Fruit fly (Drosophila melanogaster) whole organism, wandering third instar larva: ENCODE results near the gene CG13029.

Experiments
- CG32264 ChIP-seq: fragments of 200-800 bp; sonication (Bioruptor generic); optimal IDR thresholded peaks from 2 replicates; lab custom pipeline; 2016; ENCODE audit warnings: missing biosample characterization, missing genetic modification characterization
- CG9705 ChIP-seq: fragments of 200-800 bp; sonication (Bioruptor generic); optimal IDR thresholded peaks from 2 replicates; lab custom pipeline; 2018; ENCODE audit warnings: missing biosample characterization, mild to moderate bottlenecking, missing genetic modification characterization
- CrebA ChIP-seq: fragments of 200-800 bp; sonication (Bioruptor generic); optimal IDR thresholded peaks from 2 replicates; lab custom pipeline; 2016; ENCODE audit warnings: missing biosample characterization, mild to moderate bottlenecking, missing genetic modification characterization, borderline replicate concordance
- Dfd ChIP-seq: fragments of >200 bp; optimal IDR thresholded peaks from 2 replicates; lab custom pipeline; 2017; ENCODE audit warnings: missing biosample characterization, missing genetic modification characterization
- Dif ChIP-seq: fragments of 200-275, 200-300 bp; sonication (Bioruptor generic); optimal IDR thresholded peaks from 2 replicates; lab custom pipeline; 2018; ENCODE audit warnings: missing biosample characterization, missing genetic modification characterization; ENCODE audit not compliant: partially characterized antibody
- GATAd ChIP-seq: sonication (Bioruptor generic); optimal IDR thresholded peaks from 2 replicates; lab custom pipeline; 2016; ENCODE audit warnings: missing biosample characterization, missing genetic modification characterization
- HLH106 ChIP-seq: fragments of 200-800 bp; optimal IDR thresholded peaks from 3 replicates; lab custom pipeline; 2019; ENCODE audit warnings: missing biosample characterization, mild to moderate bottlenecking, missing genetic modification characterization, moderate library complexity
- Hr78 ChIP-seq: fragments of >200 bp; optimal IDR thresholded peaks from 2 replicates; lab custom pipeline; 2017; ENCODE audit warnings: missing biosample characterization, missing genetic modification characterization
- Jra ChIP-seq: sonication (Bioruptor generic); optimal IDR thresholded peaks from 2 replicates; lab custom pipeline; 2016; ENCODE audit warnings: missing biosample characterization, missing genetic modification characterization
- Mio ChIP-seq: sonication (Bioruptor generic); optimal IDR thresholded peaks from 2 replicates; lab custom pipeline; 2016; ENCODE audit warnings: missing biosample characterization, missing genetic modification characterization
- Myc ChIP-seq: fragments of >200 bp; optimal IDR thresholded peaks from 2 replicates; lab custom pipeline; 2017
- N ChIP-seq: fragments of >200 bp; optimal IDR thresholded peaks from 2 replicates; lab custom pipeline; 2018; ENCODE audit warnings: missing biosample characterization, missing external identifiers, missing genetic modification characterization
- Rel ChIP-seq, 2 experiments: fragments of 200-800 bp; sonication (Bioruptor generic) in 1 of 2; optimal IDR thresholded peaks; 2 replicates in 1 of 2; 3 replicates in 1 of 2; lab custom pipeline; 2016 to 2019; ENCODE audit warnings: mild to moderate bottlenecking in 2 of 2, missing biosample characterization in 2 of 2, missing genetic modification characterization in 2 of 2, moderate library complexity in 1 of 2
- Sp1 ChIP-seq: fragments of 200-800 bp; sonication (Bioruptor generic); optimal IDR thresholded peaks from 3 replicates; lab custom pipeline; 2019; ENCODE audit warnings: missing biosample characterization, mild to moderate bottlenecking, missing genetic modification characterization, moderate library complexity
- Vsx2 ChIP-seq: fragments of 200-300, 225-300 bp; sonication (Bioruptor generic); optimal IDR thresholded peaks from 2 replicates; lab custom pipeline; 2018; ENCODE audit warnings: missing biosample characterization, missing genetic modification characterization; ENCODE audit not compliant: partially characterized antibody
- brk ChIP-seq: fragments of 200-800 bp; sonication (Bioruptor generic); optimal IDR thresholded peaks from 2 replicates; lab custom pipeline; 2016; ENCODE audit warnings: missing biosample characterization, mild to moderate bottlenecking, missing genetic modification characterization
- dl ChIP-seq, 2 experiments: fragments of 175-275, 200-275 bp in 1 of 2; fragments of 200-275 bp in 1 of 2; sonication (Bioruptor generic); optimal IDR thresholded peaks; lab custom pipeline; 2018; ENCODE audit warnings: mild to moderate bottlenecking in 2 of 2, missing biosample characterization in 2 of 2, missing genetic modification characterization in 2 of 2, moderate library complexity in 2 of 2; ENCODE audit not compliant: partially characterized antibody in 2 of 2, insufficient read depth in 1 of 2
- dmrt93B ChIP-seq: fragments of 200-800 bp; sonication (Bioruptor generic); optimal IDR thresholded peaks from 2 replicates; lab custom pipeline; 2018; ENCODE audit warnings: missing biosample characterization, mild to moderate bottlenecking, missing genetic modification characterization
- ey ChIP-seq: fragments of 200-800 bp; sonication (Bioruptor generic); optimal IDR thresholded peaks from 2 replicates; lab custom pipeline; 2016; ENCODE audit warnings: missing biosample characterization, missing genetic modification characterization
- foxo ChIP-seq, 2 experiments: fragments of 200-800 bp; sonication (Bioruptor generic); optimal IDR thresholded peaks; 2 replicates in 1 of 2; 3 replicates in 1 of 2; lab custom pipeline; 2016 to 2017; ENCODE audit warnings: missing biosample characterization in 2 of 2, missing genetic modification characterization in 2 of 2
- fru ChIP-seq: fragments of 200-800 bp; sonication (Bioruptor generic); optimal IDR thresholded peaks from 3 replicates; lab custom pipeline; 2016; ENCODE audit warnings: missing biosample characterization, mild to moderate bottlenecking, missing genetic modification characterization
- h ChIP-seq: fragments of 200-800 bp; sonication (Bioruptor generic); optimal IDR thresholded peaks from 3 replicates; lab custom pipeline; 2016; ENCODE audit warnings: missing biosample characterization, mild to moderate bottlenecking, missing genetic modification characterization
- jim ChIP-seq: fragments of 175-275, 200-325 bp; sonication (Bioruptor generic); optimal IDR thresholded peaks from 2 replicates; lab custom pipeline; 2016; ENCODE audit warnings: missing biosample characterization, mild to moderate bottlenecking, missing genetic modification characterization
- lola ChIP-seq: fragments of >200 bp; optimal IDR thresholded peaks from 2 replicates; lab custom pipeline; 2017; ENCODE audit warnings: missing biosample characterization, missing genetic modification characterization
- pan ChIP-seq: fragments of >200 bp; optimal IDR thresholded peaks from 2 replicates; lab custom pipeline; 2017
- rgr ChIP-seq: fragments of 200-800 bp; sonication (Bioruptor generic); optimal IDR thresholded peaks from 3 replicates; lab custom pipeline; 2016; ENCODE audit warnings: missing biosample characterization, mild to moderate bottlenecking, missing genetic modification characterization
- sage ChIP-seq: fragments of 200-800 bp; sonication (Bioruptor generic); optimal IDR thresholded peaks from 2 replicates; lab custom pipeline; 2016; ENCODE audit warnings: missing biosample characterization, mild to moderate bottlenecking, missing genetic modification characterization
- tai ChIP-seq: sonication (Bioruptor generic); optimal IDR thresholded peaks from 2 replicates; lab custom pipeline; 2016; ENCODE audit warnings: missing biosample characterization, missing genetic modification characterization
- woc ChIP-seq: sonication (Bioruptor generic); optimal IDR thresholded peaks from 2 replicates; lab custom pipeline; 2016; ENCODE audit warnings: missing biosample characterization, mild to moderate bottlenecking, missing genetic modification characterization

Gene CG13029

DNA sequence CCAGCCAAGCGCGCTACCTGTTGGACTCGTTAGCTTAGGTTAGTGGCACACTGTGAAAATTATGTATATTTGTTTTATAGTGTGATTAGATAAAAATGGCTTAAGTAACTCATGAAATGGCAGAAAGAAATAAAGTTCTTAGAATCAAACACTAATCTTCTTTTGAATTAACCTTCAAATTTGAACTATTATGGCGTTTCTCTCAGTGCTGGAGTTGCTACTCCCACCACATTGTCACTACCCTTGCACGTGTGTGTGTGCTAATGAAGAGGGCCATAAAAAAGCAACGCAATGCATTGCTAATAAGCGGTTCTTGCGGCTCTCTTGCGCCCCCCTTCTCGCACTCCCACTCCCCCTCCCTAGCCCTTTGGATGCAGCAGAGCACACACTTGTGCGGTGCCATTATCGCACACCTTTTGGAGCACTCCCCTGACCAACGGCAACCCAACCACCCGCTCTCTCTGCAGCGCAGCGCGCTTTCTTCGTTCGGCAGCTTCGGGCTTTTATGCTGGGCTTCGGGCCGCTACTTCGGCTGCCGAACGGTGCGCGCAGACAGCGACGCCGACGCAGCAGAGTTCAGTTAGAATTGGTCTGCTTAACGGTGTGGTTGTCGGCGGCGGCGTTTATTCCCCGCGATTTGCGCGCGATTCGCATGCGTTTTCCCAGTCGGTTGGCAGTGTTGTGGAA lies 30.4 kb downstream of the CG13029 start (continued):
- TF ChIP-seq CrebA (GFP tag; lab: Kevin White, UChicago): no peak
- no peak for TF ChIP-seq brk
- TF ChIP-seq Jra (GFP tag; lab: Kevin White, UChicago): no peak

DNA sequence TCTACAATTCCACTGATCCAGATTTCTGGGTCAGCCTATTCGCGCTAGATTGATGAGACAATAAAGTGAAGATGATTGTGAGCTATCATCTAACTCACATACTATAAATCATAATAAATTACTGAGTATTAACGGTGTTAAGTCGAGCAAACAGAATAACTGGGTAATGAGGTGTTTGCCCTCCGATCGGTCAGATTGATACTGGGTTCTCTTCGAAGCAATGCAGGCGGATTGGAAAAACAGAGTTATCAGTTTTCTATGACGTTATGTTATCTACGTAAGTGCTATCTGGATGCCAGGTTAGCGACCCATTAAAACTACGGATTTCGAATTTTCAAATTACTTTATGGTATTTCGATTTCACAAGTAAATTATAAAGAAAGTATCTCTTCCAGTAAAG lies 31.5 kb downstream of the CG13029 start:
- no peak for TF ChIP-seq sage (GFP tag; lab: Kevin White, UChicago)
- TF ChIP-seq Hr78 (GFP tag; lab: Kevin White, UChicago): no peak
- TF ChIP-seq GATAd (GFP tag; lab: Kevin White, UChicago): no peak

DNA sequence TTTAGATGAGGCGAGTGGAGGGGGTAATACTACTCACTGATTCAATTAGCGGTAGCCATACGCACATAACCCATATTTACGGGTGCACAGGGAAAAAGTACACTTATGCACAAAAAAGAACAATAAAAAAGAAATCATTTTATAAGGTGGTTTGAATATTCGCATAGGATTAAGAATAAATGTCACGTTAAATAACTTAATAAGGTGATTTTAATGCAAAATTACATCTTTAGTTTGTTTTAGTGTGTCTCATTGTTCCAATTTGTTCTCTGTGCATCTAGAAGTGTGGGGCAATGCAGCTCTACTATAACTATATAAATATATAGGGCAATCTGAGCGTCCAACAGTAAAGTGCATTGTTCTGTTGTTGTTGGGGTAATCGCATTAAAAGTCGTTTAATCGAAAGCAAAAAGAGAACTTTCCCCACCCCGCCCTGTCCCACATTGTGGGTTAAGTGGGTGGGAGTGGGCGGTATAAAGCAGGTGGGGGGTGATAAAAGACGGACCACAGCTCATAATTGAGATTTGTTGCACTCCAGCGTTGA lies 32.4 kb downstream of the CG13029 start:
- TF ChIP-seq lola (GFP tag; lab: Kevin White, UChicago): no peak
- TF ChIP-seq Jra (GFP tag; lab: Kevin White, UChicago): no peak
- TF ChIP-seq foxo (GFP tag; optimal IDR thresholded peaks at IDR 0.05; lab: Kevin White, UChicago): no peak

DNA sequence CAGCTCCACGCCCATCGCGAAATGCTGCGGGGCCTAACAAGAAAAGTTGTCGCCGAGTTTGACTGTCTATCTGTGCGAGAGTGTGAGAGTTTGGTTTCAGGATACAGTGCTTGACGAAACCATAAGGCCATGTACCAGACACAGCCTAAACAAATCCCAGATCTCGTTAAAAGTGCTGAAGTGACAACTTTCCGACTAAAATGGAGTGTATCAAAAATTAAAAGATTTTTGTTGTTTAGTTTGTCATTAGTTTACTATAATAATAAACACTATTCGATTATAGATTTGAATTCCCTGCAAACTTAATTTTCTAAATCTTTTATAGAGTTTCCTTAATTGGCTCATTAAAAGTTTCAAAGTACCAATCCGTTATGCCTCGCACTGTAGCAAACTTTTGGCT lies 33.2 kb downstream of the CG13029 start:
- TF ChIP-seq CG9705 (GFP tag; lab: Kevin White, UChicago): no peak
- TF ChIP-seq foxo (GFP tag; optimal IDR thresholded peaks at IDR 0.05; lab: Kevin White, UChicago): no peak
- TF ChIP-seq Mio: no peak
- no peak for TF ChIP-seq woc (GFP tag; lab: Kevin White, UChicago)
- no peak for TF ChIP-seq brk
- no peak for TF ChIP-seq Rel (GFP tag; optimal IDR thresholded peaks at IDR 0.05; lab: Kevin White, UChicago)
- no peak for TF ChIP-seq Rel (tag; optimal IDR thresholded peaks at IDR 0.05; lab: Kevin White, UChicago)
- no peak for TF ChIP-seq CrebA (GFP tag; lab: Kevin White, UChicago)
- no peak for TF ChIP-seq jim (GFP tag; lab: Kevin White, UChicago)
- TF ChIP-seq CG32264 (GFP tag; lab: Kevin White, UChicago): no peak
- TF ChIP-seq rgr (GFP tag; lab: Kevin White, UChicago): no peak
- TF ChIP-seq Vsx2 (GFP tag; lab: Kevin White, UChicago): no peak

DNA sequence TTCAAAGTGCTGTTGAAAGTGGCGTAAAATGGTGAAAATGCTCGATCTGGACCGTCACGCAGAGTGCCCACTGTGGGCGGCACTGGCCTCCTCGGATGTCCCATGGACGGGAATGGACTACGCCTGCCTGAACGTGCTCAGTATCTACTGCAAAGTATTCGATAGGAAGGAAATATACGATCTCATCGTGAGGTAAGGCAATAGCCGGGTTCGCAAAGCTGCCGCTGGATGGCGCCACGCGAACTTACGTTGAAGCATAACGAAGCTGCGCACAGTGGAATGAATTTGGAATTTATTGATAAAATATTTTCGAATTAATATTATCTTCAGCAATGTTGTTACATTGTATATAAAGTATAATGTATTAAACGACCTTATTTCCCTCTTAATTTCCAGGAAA lies 36.0 kb downstream of the CG13029 start:
- no peak for TF ChIP-seq Dfd
- TF ChIP-seq h (GFP tag; lab: Kevin White, UChicago): no peak

DNA sequence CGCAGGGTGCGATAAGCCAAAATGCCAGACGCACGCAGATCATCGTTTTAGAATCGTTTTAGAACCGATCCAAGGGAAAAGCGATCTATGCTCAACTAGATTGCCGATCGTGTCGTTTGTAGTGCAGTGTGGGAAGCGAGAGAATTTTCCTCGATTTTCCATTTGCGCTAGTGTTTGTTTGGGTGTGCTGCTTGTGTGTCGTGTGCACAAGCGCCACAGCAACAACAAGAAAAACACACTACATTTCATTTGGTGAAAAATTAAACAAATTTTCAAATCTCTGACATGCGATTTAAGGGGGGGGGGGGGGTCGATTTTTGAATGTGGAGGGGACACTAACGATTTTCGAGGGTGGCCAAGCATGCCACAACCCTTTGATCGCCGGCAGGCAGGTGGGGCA lies 50.0 kb downstream of the CG13029 start:
- TF ChIP-seq pan (lab: Kevin White, UChicago): no peak
- TF ChIP-seq sage (GFP tag; lab: Kevin White, UChicago): no peak
- no peak for TF ChIP-seq HLH106 (tag; lab: Kevin White, UChicago)
- TF ChIP-seq Vsx2 (GFP tag; lab: Kevin White, UChicago): no peak
- TF ChIP-seq Dif (GFP tag; lab: Kevin White, UChicago): no peak
- no peak for TF ChIP-seq ey
- no peak for TF ChIP-seq fru (GFP tag; lab: Kevin White, UChicago)
- TF ChIP-seq jim (GFP tag; lab: Kevin White, UChicago): no peak
- no peak for TF ChIP-seq h (GFP tag; lab: Kevin White, UChicago)
- no peak for TF ChIP-seq dmrt93B
- no peak for TF ChIP-seq Myc (lab: Kevin White, UChicago)
- TF ChIP-seq tai (GFP tag; lab: Kevin White, UChicago): no peak
- TF ChIP-seq foxo (GFP tag; optimal IDR thresholded peaks at IDR 0.05; lab: Kevin White, UChicago): no peak
- no peak for TF ChIP-seq rgr (GFP tag; lab: Kevin White, UChicago)
- TF ChIP-seq N: no peak
- no peak for TF ChIP-seq Sp1 (GFP tag; lab: Kevin White, UChicago)
- TF ChIP-seq brk: no peak
- TF ChIP-seq Rel (GFP tag; optimal IDR thresholded peaks at IDR 0.05; lab: Kevin White, UChicago): no peak
- no peak for TF ChIP-seq Rel (tag; optimal IDR thresholded peaks at IDR 0.05; lab: Kevin White, UChicago)
- no peak for TF ChIP-seq dl (GFP tag; optimal IDR thresholded peaks at IDR 0.05; lab: Kevin White, UChicago; ENCODE audit: insufficient read depth in 1 of 2, partially characterized antibody in 2 of 2)
- TF ChIP-seq woc (GFP tag; lab: Kevin White, UChicago): no peak
